Worm (Caenorhabditis elegans) whole organism, young adult: Measurements from ENCODE around the gene K12B6.4.

Experiments
- C06A6.2 ChIP-seq: fragments of 200-800 bp; sonication (Bioruptor generic); conservative IDR thresholded peaks from 2 replicates; pipeline ENCODE4 v1.3.6; 2022; ENCODE audit warnings: missing genetic modification characterization, missing compliant biosample characterization
- F10E7.11 ChIP-seq: sonication (generic microtip); optimal IDR thresholded peaks from 2 replicates; lab custom pipeline; 2017; ENCODE audit warnings: mild to moderate bottlenecking, missing genetic modification characterization, moderate library complexity, missing compliant biosample characterization
- F22D6.2 ChIP-seq: sonication (generic microtip); optimal IDR thresholded peaks from 2 replicates; lab custom pipeline; 2016; ENCODE audit warnings: mild to moderate bottlenecking, missing genetic modification characterization, missing compliant biosample characterization
- F49E8.2 ChIP-seq: sonication (generic microtip); optimal IDR thresholded peaks from 3 replicates; lab custom pipeline; 2017; ENCODE audit warnings: missing genetic modification characterization, mild to moderate bottlenecking, missing compliant biosample characterization, antibody characterized with exemption, moderate library complexity; ENCODE audit not compliant: insufficient read depth
- T26A5.8 ChIP-seq: sonication (generic microtip); optimal IDR thresholded peaks from 2 replicates; lab custom pipeline; 2016; ENCODE audit warnings: missing genetic modification characterization, missing compliant biosample characterization
- Y67H2A.10 ChIP-seq: fragments of 200-800 bp; sonication (Bioruptor generic); conservative IDR thresholded peaks from 2 replicates; pipeline ENCODE4 v1.3.6; 2022; ENCODE audit warnings: missing genetic modification reagents, missing genetic modification characterization, missing compliant biosample characterization
- ama-1 ChIP-seq, 3 experiments: fragments of 150-350 bp in 1 of 3; sonication (generic microtip) in 2 of 3; optimal IDR thresholded peaks; 2 replicates each; lab custom pipeline; 2014 to 2018; ENCODE audit warnings: missing biosample characterization in 2 of 3, missing genetic modification characterization in 2 of 3, missing genetic modification reagents in 2 of 3
- athp-1 ChIP-seq: sonication (generic microtip); optimal IDR thresholded peaks from 2 replicates; lab custom pipeline; 2017; ENCODE audit warnings: mild to moderate bottlenecking, missing genetic modification characterization, missing compliant biosample characterization
- bed-1 ChIP-seq: fragments of 200-800 bp; sonication (Bioruptor generic); IDR thresholded peaks from 2 replicates; pipeline ENCODE4 v1.3.6; 2022; ENCODE audit warnings: missing genetic modification reagents, missing genetic modification characterization, missing compliant biosample characterization
- cebp-2 ChIP-seq: fragments of 200-800 bp; sonication (Bioruptor generic); IDR thresholded peaks from 2 replicates; pipeline ENCODE4 v1.3.6; 2022; ENCODE audit warnings: missing genetic modification characterization, missing compliant biosample characterization
- ceh-58 ChIP-seq: fragments of 200-800 bp; sonication (Bioruptor generic); IDR thresholded peaks from 2 replicates; pipeline ENCODE4 v1.3.6; 2022; ENCODE audit warnings: missing genetic modification characterization, missing compliant biosample characterization
- ceh-79 ChIP-seq: sonication (generic microtip); optimal IDR thresholded peaks from 2 replicates; lab custom pipeline; 2017; ENCODE audit warnings: mild to moderate bottlenecking, missing genetic modification characterization, missing compliant biosample characterization
- ceh-91 ChIP-seq: fragments of 200-800 bp; sonication (Bioruptor generic); IDR thresholded peaks from 2 replicates; pipeline ENCODE4 v1.3.6; 2022; ENCODE audit warnings: missing genetic modification reagents, missing genetic modification characterization, missing compliant biosample characterization
- dpl-1 ChIP-seq: fragments of 150-350 bp; optimal IDR thresholded peaks from 2 replicates; lab custom pipeline; 2014; ENCODE audit warnings: missing biosample characterization, missing genetic modification reagents, missing genetic modification characterization
- efl-1 ChIP-seq: fragments of 150-350 bp; optimal IDR thresholded peaks from 2 replicates; lab custom pipeline; 2014; ENCODE audit warnings: missing biosample characterization, missing genetic modification reagents, missing genetic modification characterization
- ets-4 ChIP-seq: fragments of 200-800 bp; sonication (Bioruptor generic); optimal IDR thresholded peaks from 2 replicates; lab custom pipeline; 2018; ENCODE audit warnings: mild to moderate bottlenecking, missing genetic modification characterization, missing compliant biosample characterization
- gei-17 ChIP-seq: fragments of 200-800 bp; sonication (Bioruptor generic); optimal IDR thresholded peaks from 2 replicates; lab custom pipeline; 2018; ENCODE audit warnings: mild to moderate bottlenecking, missing genetic modification characterization, missing compliant biosample characterization
- hlh-12 ChIP-seq: sonication (generic microtip); optimal IDR thresholded peaks from 2 replicates; lab custom pipeline; 2016; ENCODE audit warnings: missing genetic modification characterization, missing compliant biosample characterization
- hlh-26 ChIP-seq: fragments of 200-800 bp; sonication (Bioruptor generic); conservative IDR thresholded peaks from 2 replicates; pipeline ENCODE4 v1.3.6; 2022; ENCODE audit warnings: missing genetic modification reagents, missing genetic modification characterization, missing compliant biosample characterization
- let-607 ChIP-seq, 2 experiments: fragments of 200-800 bp in 1 of 2; sonication (Bioruptor generic) in 1 of 2; sonication (generic microtip) in 1 of 2; optimal IDR thresholded peaks; 2 replicates each; lab custom pipeline; 2016 to 2018; ENCODE audit warnings: mild to moderate bottlenecking in 2 of 2, missing compliant biosample characterization in 2 of 2, missing genetic modification characterization in 2 of 2, moderate library complexity in 2 of 2, missing genotype in 1 of 2
- lin-26 ChIP-seq: fragments of 200-800 bp; sonication (Bioruptor generic); IDR thresholded peaks from 2 replicates; pipeline ENCODE4 v1.3.6; 2022; ENCODE audit warnings: missing genetic modification reagents, missing genetic modification characterization, missing compliant biosample characterization
- lin-35 ChIP-seq, 3 experiments: fragments of 150-350 bp in 2 of 3; sonication (generic microtip) in 1 of 3; optimal IDR thresholded peaks; 2 replicates each; lab custom pipeline; 2014 to 2018; ENCODE audit warnings: missing biosample characterization in 3 of 3, missing genetic modification characterization in 3 of 3, missing genetic modification reagents in 3 of 3
- lin-40 ChIP-seq: sonication (generic microtip); optimal IDR thresholded peaks from 2 replicates; lab custom pipeline; 2016; ENCODE audit warnings: missing genetic modification characterization, mild to moderate bottlenecking, missing compliant biosample characterization, missing genotype, missing genetic modification reagents
- madf-10 ChIP-seq: sonication (generic microtip); optimal IDR thresholded peaks from 2 replicates; lab custom pipeline; 2016; ENCODE audit warnings: mild to moderate bottlenecking, missing genetic modification characterization, missing compliant biosample characterization
- mel-28 ChIP-seq: sonication (generic microtip); optimal IDR thresholded peaks from 2 replicates; lab custom pipeline; 2016; ENCODE audit warnings: borderline replicate concordance, mild to moderate bottlenecking, missing genetic modification characterization, missing compliant biosample characterization
- nfya-1 ChIP-seq: sonication (generic microtip); optimal IDR thresholded peaks from 2 replicates; lab custom pipeline; 2017; ENCODE audit warnings: antibody characterized with exemption, missing compliant biosample characterization, missing genetic modification characterization, borderline replicate concordance; ENCODE audit not compliant: insufficient read depth
- nfya-2 ChIP-seq: fragments of 200-800 bp; sonication (Bioruptor generic); IDR thresholded peaks from 2 replicates; pipeline ENCODE4 v1.3.6; 2022; ENCODE audit warnings: missing genetic modification reagents, missing genetic modification characterization, missing compliant biosample characterization
- nhr-120 ChIP-seq: fragments of 200-800 bp; sonication (Bioruptor generic); IDR thresholded peaks from 2 replicates; pipeline ENCODE4 v1.3.6; 2022; ENCODE audit warnings: missing genetic modification characterization, missing compliant biosample characterization
- nhr-80 ChIP-seq: sonication (generic microtip); optimal IDR thresholded peaks from 2 replicates; lab custom pipeline; 2016; ENCODE audit warnings: missing genetic modification characterization, missing compliant biosample characterization
- nhr-90 ChIP-seq: sonication (generic microtip); optimal IDR thresholded peaks from 2 replicates; lab custom pipeline; 2016; ENCODE audit warnings: missing genotype, mild to moderate bottlenecking, missing genetic modification characterization, missing compliant biosample characterization
- pbrm-1 ChIP-seq: fragments of 200-800 bp; sonication (Bioruptor generic); IDR thresholded peaks from 2 replicates; pipeline ENCODE4 v1.3.6; 2022; ENCODE audit warnings: missing genetic modification reagents, missing genetic modification characterization, missing compliant biosample characterization
- rcor-1 ChIP-seq: fragments of 200-800 bp; sonication (Bioruptor generic); IDR thresholded peaks from 2 replicates; pipeline ENCODE4 v1.3.6; 2022; ENCODE audit warnings: missing genetic modification reagents, missing genetic modification characterization, missing compliant biosample characterization
- repo-1 ChIP-seq: sonication (generic microtip); optimal IDR thresholded peaks from 2 replicates; lab custom pipeline; 2017; ENCODE audit warnings: mild to moderate bottlenecking, missing genetic modification characterization, missing compliant biosample characterization
- somi-1 ChIP-seq: fragments of 200-800 bp; sonication (Bioruptor generic); optimal IDR thresholded peaks from 2 replicates; lab custom pipeline; 2018; ENCODE audit warnings: mild to moderate bottlenecking, missing genetic modification characterization, missing compliant biosample characterization
- tbx-9 ChIP-seq: sonication (generic microtip); optimal IDR thresholded peaks from 2 replicates; lab custom pipeline; 2016; ENCODE audit warnings: borderline replicate concordance, missing genetic modification characterization, inconsistent platforms, missing compliant biosample characterization
- ztf-28 ChIP-seq: fragments of 200-800 bp; sonication (Bioruptor generic); IDR thresholded peaks from 2 replicates; pipeline ENCODE4 v1.3.6; 2022; ENCODE audit warnings: missing genetic modification reagents, missing genetic modification characterization, missing compliant biosample characterization

K12B6.4 gene

DNA sequence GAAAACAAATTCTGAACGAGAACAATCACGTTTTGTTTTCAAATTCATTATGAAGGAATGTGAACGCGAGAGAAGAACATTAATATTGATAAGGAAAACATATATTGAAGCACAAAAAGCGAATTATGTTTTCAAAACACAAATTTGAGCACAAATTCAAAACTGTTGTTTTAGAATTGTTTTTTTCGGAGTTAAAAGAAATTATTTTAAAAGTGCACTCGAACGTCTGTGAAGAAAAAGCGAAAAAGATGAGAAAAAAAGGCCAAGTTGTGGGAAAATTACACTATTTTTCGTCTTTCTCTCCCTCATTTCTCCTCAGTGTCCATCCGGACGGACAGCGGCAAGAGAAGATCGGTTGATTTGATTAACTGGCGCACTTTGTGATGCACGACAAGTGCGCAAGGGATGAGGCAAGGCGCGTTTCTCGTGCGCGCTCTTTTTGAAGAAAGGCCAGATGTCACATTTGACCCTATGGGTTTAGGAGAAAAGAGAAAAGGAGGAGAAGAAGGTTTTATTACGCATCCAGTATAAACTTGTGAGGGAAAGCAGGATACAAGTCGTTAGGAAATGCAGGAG is 13.8 kb downstream of the K12B6.4 start, which contains the start of gene mrck-1 (continued):
- TF ChIP-seq F10E7.11 (no peak), lin-40 (tag; lab: Kevin White, UChicago) (peak; percentile 95)

DNA sequence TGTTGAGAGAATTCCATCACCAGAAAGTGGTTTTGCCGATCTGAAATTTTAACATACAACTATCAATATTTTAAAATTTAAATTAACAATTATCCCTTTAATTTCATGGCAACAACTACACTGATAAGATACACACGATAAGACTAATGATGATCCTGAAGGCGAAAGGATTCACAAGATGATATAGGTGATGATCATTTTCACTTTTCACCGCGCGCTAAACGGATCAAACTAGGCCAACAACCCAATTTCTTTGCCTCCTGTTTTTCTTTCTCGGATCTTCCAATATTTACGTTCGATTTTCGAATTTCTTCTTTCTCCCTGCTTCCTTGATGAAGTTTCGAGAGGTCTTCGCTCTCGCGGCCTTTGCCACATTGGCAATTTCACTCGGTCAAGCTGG is 21.9 kb downstream of the K12B6.4 start, which contains the start of gene K08B12.1:
TSS of gene K08B12.1 (plus strand) at position 229 of the 400 bp plus-strand sequence.
- TF ChIP-seq C06A6.2 (GFP tag; lab: Robert Waterston, UW) = no peak
- TF ChIP-seq ztf-28 (GFP tag; lab: Robert Waterston, UW) = no peak
- no peak for TF ChIP-seq rcor-1 (GFP tag; lab: Robert Waterston, UW)
- TF ChIP-seq Y67H2A.10 (GFP tag; lab: Robert Waterston, UW) = no peak
- no peak for TF ChIP-seq pbrm-1 (GFP tag; lab: Robert Waterston, UW)
- 0 out of 2 replicates have a peak, but pooled peaks have one; percentile 49 for TF ChIP-seq cebp-2 (GFP tag; lab: Robert Waterston, UW)
- TF ChIP-seq, all 124 proteins: peak for 1

DNA sequence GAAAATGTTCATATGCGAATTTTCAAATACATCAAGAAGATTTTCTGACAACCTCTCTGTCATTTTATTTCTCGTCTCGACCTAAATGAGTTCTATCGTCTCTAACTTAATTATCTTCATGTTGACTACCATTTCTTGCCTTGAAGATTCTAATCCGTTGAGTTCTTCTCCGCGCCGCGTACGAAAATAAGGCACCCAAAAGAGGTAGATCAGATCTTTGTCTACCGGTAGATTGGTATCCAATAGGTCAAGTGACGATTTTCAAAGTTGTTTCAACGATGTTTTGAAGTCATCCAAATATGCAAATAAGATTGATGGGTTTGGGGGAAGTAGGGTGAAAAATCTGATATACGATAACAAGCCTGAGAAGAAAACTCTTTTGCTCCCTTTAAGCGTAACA is 27.1 kb downstream of the K12B6.4 start:
- no peak for TF ChIP-seq hlh-12
- TF ChIP-seq bed-1 (GFP tag; lab: Robert Waterston, UW) = no peak
- TF ChIP-seq nhr-90 (tag; lab: Kevin White, UChicago) = no peak
- TF ChIP-seq efl-1 (GFP tag; lab: Kevin White, UChicago) = no peak
- TF ChIP-seq lin-35 (GFP tag; optimal IDR thresholded peaks at IDR 0.05; lab: Kevin White, UChicago) = no peak
- no peak for TF ChIP-seq somi-1 (GFP tag; lab: Kevin White, UChicago)
- no peak for TF ChIP-seq F22D6.2 (tag; lab: Kevin White, UChicago)
- TF ChIP-seq ama-1 (optimal IDR thresholded peaks at IDR 0.05; lab: Kevin White, UChicago) = no peak
- no peak for TF ChIP-seq ama-1 (GFP tag; optimal IDR thresholded peaks at IDR 0.05; lab: Kevin White, UChicago)
- no peak for TF ChIP-seq ceh-79
- TF ChIP-seq athp-1 (tag; lab: Kevin White, UChicago) = no peak
- TF ChIP-seq T26A5.8 (tag; lab: Kevin White, UChicago) = no peak
- no peak for TF ChIP-seq mel-28 (tag; lab: Kevin White, UChicago)
- TF ChIP-seq F49E8.2 (tag; lab: Kevin White, UChicago) = no peak

DNA sequence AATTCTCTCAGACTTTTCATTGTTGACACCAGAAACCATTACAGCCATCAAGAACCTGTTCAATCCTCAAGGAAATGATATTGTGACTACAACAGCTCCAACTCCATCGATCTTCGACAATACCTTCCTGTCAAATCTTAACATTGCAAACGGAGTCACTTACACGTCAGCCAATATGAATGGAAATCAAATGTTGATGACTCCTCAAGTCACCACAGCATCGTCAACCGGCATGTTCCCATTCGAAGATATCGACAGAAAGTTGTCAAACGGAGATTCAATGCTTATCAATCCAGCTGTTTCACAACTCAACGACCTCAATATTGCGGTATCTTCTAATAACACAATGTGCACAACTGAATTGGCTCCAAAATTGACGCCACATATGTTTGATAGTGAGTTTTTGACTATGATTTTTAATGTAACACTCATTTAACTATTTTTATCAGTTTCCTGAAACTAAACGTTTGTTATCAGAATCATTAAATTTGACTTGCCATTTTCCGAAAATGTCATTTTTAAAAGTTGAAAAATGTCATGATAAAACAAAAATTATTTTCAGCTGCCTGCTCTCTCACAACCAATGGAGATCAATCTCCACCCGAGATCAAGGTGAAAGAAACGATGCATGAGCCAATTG is 30.0 kb downstream of the K12B6.4 start:
- peak in 1 of 2 experiments; percentile 54 for TF ChIP-seq let-607 (tag; optimal IDR thresholded peaks at IDR 0.05; lab: Kevin White, UChicago)
- TF ChIP-seq nhr-80 (tag; lab: Kevin White, UChicago) = peak; percentile 88
- peak; percentile 24 for TF ChIP-seq madf-10 (tag; lab: Kevin White, UChicago)
- TF ChIP-seq hlh-26 (GFP tag; lab: Robert Waterston, UW) = no peak
- TF ChIP-seq, all 124 proteins: peak for 3

DNA sequence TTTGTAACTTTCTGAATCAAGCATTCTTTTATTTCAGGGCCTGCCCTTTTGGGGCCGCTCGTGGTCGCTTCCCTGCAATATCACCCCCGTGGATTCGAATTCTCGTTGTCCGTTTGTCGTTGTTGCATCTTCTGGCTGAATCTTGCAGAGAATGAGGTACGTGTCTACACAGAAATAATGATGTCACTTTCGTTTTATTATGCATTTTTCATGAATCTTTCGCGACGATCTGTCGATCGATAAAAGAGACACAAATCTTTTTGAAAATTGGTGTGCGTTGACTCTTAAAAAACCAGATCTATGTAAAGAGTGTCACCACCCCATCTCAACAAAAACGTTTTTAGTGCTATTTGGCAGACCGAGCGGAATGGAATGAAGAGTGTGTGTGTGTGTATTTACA is 31.9 kb downstream of the K12B6.4 start:
- TF ChIP-seq lin-26 (GFP tag; lab: Robert Waterston, UW) (no peak), nhr-120 (no peak), ceh-58 (GFP tag; lab: Robert Waterston, UW) (no peak), Y67H2A.10 (GFP tag; lab: Robert Waterston, UW) (no peak), ceh-91 (GFP tag; lab: Robert Waterston, UW) (no peak), dpl-1 (GFP tag; lab: Kevin White, UChicago) (no peak), nfya-2 (GFP tag; lab: Robert Waterston, UW) (no peak), ets-4 (GFP tag; lab: Kevin White, UChicago) (no peak), gei-17 (GFP tag; lab: Kevin White, UChicago) (no peak), nfya-1 (tag; lab: Kevin White, UChicago) (no peak), tbx-9 (no peak), repo-1 (no peak)
